Fruit fly (Drosophila melanogaster) whole organism, adult: ENCODE results near the gene sgl.

Experiments
- CG11617 ChIP-seq: fragments of 200-800 bp; sonication (Bioruptor generic); optimal IDR thresholded peaks from 2 replicates; lab custom pipeline; 2017; ENCODE audit warnings: mild to moderate bottlenecking, missing biosample characterization, missing genetic modification reagents, missing genetic modification characterization
- CG12768 ChIP-seq: fragments of 200-800 bp; sonication (Bioruptor generic); optimal IDR thresholded peaks from 2 replicates; lab custom pipeline; 2017; ENCODE audit warnings: missing biosample characterization, missing genetic modification characterization, mild to moderate bottlenecking, moderate library complexity, missing genetic modification reagents
- CG14711 ChIP-seq: fragments of 200-800 bp; sonication (Bioruptor generic); optimal IDR thresholded peaks from 2 replicates; lab custom pipeline; 2018; ENCODE audit warnings: missing biosample characterization, mild to moderate bottlenecking, missing genetic modification characterization, moderate library complexity
- CG1620 ChIP-seq: fragments of 200-800 bp; sonication (Bioruptor generic); optimal IDR thresholded peaks from 2 replicates; lab custom pipeline; 2016; ENCODE audit warnings: missing biosample characterization, missing genetic modification characterization
- CG33017 ChIP-seq: fragments of 200-800 bp; sonication (Bioruptor generic); optimal IDR thresholded peaks from 2 replicates; lab custom pipeline; 2018; ENCODE audit warnings: missing biosample characterization, mild to moderate bottlenecking, missing genetic modification characterization, moderate library complexity
- CG5204 ChIP-seq: fragments of 200-800 bp; sonication (Bioruptor generic); optimal IDR thresholded peaks from 2 replicates; lab custom pipeline; 2016; ENCODE audit warnings: missing biosample characterization, missing genetic modification characterization
- CG7045 ChIP-seq: fragments of 200-800 bp; sonication (Bioruptor generic); optimal IDR thresholded peaks from 2 replicates; lab custom pipeline; 2017; ENCODE audit warnings: missing biosample characterization, mild to moderate bottlenecking, missing genetic modification characterization
- CG7101 ChIP-seq: fragments of 200-800 bp; sonication (Bioruptor generic); optimal IDR thresholded peaks from 2 replicates; lab custom pipeline; 2018; ENCODE audit warnings: missing biosample characterization, mild to moderate bottlenecking, missing genetic modification characterization, moderate library complexity
- Clk ChIP-seq: fragments of 200-800 bp; sonication (Bioruptor generic); optimal IDR thresholded peaks from 2 replicates; lab custom pipeline; 2017; ENCODE audit warnings: missing biosample characterization, missing genetic modification characterization
- Crg-1 ChIP-seq: fragments of 200-800 bp; sonication (Bioruptor generic); optimal IDR thresholded peaks from 2 replicates; lab custom pipeline; 2016; ENCODE audit warnings: missing biosample characterization, missing genetic modification characterization
- Hr96 ChIP-seq: fragments of 200-800 bp; sonication (Bioruptor generic); optimal IDR thresholded peaks from 2 replicates; lab custom pipeline; 2016; ENCODE audit warnings: missing biosample characterization, missing genetic modification characterization
- Mnt ChIP-seq: fragments of 200-800 bp; sonication (Bioruptor generic); optimal IDR thresholded peaks from 2 replicates; lab custom pipeline; 2016; ENCODE audit warnings: missing biosample characterization, mild to moderate bottlenecking, missing genetic modification characterization
- bab1 ChIP-seq: fragments of 200-800 bp; sonication (Bioruptor generic); optimal IDR thresholded peaks from 3 replicates; lab custom pipeline; 2019; ENCODE audit warnings: missing biosample characterization, mild to moderate bottlenecking, missing genetic modification characterization, moderate library complexity
- cic ChIP-seq: fragments of 200-800 bp; sonication (Bioruptor generic); optimal IDR thresholded peaks from 2 replicates; lab custom pipeline; 2017; ENCODE audit warnings: missing biosample characterization, mild to moderate bottlenecking, missing genetic modification characterization, moderate library complexity
- cnc ChIP-seq, 2 experiments: fragments of >200 bp; optimal IDR thresholded peaks; 2 replicates each; lab custom pipeline; 2017
- kay ChIP-seq: fragments of 200-800 bp; sonication (Bioruptor generic); peaks from one replicate; lab custom pipeline; 2016; ENCODE audit warnings: missing biosample characterization, missing genetic modification characterization, borderline replicate concordance
- ovo ChIP-seq: fragments of 200-800 bp; sonication (Bioruptor generic); optimal IDR thresholded peaks from 2 replicates; lab custom pipeline; 2016; ENCODE audit warnings: missing biosample characterization, missing genetic modification characterization
- pad ChIP-seq: fragments of 200-800 bp; sonication (Bioruptor generic); optimal IDR thresholded peaks from 3 replicates; lab custom pipeline; 2017; ENCODE audit warnings: missing biosample characterization, missing genetic modification characterization, mild to moderate bottlenecking, moderate library complexity, missing genetic modification reagents
- tj ChIP-seq: fragments of 200-800 bp; sonication (Bioruptor generic); optimal IDR thresholded peaks from 3 replicates; lab custom pipeline; 2017; ENCODE audit warnings: missing biosample characterization, mild to moderate bottlenecking, missing genetic modification characterization, moderate library complexity
- toe ChIP-seq: fragments of 200-800 bp; sonication (Bioruptor generic); optimal IDR thresholded peaks from 2 replicates; lab custom pipeline; 2016; ENCODE audit warnings: missing biosample characterization, missing genetic modification characterization

The sgl gene

DNA sequence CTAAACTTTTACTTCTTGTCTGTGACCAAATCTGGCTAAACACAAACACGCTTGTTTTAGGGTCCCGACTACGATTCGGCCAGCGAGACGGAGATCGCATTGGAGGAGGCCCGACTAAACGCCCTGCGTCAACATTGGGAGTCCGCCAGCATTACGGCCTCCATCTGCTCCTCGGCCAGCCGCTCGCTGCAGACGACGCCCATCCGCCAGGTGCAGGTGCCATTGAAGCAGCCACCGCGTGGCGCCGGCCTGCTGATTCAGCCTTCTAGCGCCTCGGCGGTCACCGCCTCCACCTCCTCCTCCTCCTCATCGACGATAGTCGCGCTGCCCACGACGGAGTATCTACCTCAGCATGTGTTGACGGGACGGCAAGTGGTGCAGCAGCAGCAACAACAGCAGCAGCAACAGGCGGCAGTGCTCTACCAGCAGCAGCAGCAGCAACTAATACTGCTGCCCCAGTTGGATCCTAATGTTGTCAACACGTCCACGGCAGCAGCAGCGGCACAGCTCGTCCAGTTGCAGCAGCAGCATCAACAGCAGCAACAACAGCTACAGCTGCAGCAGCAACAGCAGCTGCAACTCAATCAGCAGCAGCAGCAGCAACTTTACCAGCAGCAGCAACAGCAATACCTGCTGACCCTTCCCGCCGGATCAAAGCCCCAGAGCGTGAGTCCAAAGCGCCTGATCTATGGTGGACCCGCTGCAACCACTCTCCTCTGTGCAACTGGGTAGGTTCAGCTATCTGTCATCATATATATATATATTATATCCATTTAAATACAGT lies 17.2 kb downstream of the sgl start:
- no peak for TF ChIP-seq CG7045 (GFP tag; lab: Kevin White, UChicago)
- no peak for TF ChIP-seq Clk

DNA sequence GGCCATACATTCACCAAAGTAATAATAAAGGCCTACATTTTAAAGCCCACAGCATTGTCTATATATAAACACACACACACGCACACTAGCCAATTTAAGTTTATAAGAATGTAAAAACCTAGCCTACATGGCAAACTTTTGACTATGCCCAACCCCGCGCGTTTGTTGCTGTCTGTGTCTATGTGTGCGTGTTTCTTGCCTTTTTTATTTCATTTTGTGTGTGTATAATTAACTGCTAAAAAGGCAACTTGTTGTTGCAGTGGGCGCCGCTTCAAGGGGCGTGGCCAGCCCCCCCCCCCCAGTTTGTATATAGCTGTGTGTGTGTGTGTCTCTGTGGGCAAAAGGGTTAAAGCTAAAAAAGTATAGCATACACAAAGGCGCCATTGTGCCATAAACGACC lies 19.2 kb downstream of the sgl start:
- TF ChIP-seq toe (GFP tag; lab: Kevin White, UChicago) (no peak), CG33017 (tag; lab: Kevin White, UChicago) (no peak), kay (no peak), ovo (GFP tag; lab: Kevin White, UChicago) (no peak), CG14711 (no peak)

DNA sequence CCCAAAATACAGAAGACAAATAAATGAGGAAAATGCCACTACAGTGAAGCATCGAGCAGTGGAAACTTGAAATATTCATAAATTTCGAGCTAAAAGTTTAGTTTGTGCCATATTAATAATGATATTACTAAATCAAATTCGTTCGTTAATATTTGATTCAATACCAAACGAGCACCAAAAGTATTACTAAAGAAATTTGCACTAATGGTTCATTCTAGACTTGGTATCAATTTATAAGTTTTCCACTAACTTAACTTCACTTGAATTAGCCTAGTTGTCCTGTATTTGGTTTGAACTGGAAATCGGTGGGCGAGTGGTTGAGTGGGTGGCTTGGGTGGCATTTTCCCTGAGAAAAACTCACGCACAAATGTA lies 20.6 kb downstream of the sgl start:
- no peak for TF ChIP-seq CG33017 (tag; lab: Kevin White, UChicago)
- no peak for TF ChIP-seq CG7045 (GFP tag; lab: Kevin White, UChicago)
- TF ChIP-seq CG1620 (GFP tag; lab: Kevin White, UChicago), result no peak
- TF ChIP-seq pad, result no peak
- no peak for TF ChIP-seq CG7101
- no peak for TF ChIP-seq CG14711
- no peak for TF ChIP-seq Clk
- TF ChIP-seq Hr96 (GFP tag; lab: Kevin White, UChicago), result no peak
- no peak for TF ChIP-seq bab1
- TF ChIP-seq toe (GFP tag; lab: Kevin White, UChicago), result no peak
- TF ChIP-seq cnc (optimal IDR thresholded peaks at IDR 0.05; lab: Kevin White, UChicago), result no peak
- TF ChIP-seq kay, result no peak
- TF ChIP-seq CG12768 (GFP tag; lab: Kevin White, UChicago), result no peak
- no peak for TF ChIP-seq cic
- TF ChIP-seq tj (GFP tag; lab: Kevin White, UChicago), result no peak
- TF ChIP-seq ovo (GFP tag; lab: Kevin White, UChicago), result no peak
- no peak for TF ChIP-seq Crg-1
- no peak for TF ChIP-seq Mnt
- no peak for TF ChIP-seq CG5204 (GFP tag; lab: Kevin White, UChicago)
- no peak for TF ChIP-seq CG11617

DNA sequence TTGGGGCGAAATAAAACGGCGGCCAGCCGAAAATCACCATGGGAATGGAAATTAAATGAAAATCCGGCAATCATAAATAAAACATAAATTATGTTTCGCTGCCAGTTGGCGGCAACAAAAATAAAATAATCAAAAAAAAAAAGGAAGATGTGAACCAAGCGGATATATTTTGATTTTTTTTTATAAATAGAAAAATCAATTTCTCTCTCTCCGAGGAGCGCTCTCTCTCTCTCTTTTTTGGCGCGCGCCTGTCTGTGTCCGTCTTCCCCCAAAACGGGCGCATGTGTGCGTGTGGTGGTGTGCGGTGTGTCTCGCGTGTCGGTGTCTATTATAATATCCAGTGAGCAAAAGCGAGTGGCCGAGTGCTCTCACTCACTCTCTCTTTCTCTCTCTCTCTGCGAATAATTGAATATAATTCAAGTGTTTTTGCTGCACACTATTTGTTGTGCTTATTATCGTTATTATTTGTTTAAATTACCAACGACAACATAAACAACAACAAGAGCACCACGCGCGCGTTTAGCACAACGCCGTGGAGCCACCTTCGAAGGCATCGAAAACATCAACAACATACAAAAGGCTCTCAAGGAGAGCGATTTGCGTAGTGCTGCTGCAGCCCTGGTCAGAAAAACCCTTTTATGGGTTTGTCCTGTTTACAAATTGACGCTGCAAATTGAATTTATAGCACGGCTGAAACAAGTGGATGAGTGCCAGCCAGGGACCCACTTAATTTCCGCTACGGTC lies 21.2 kb downstream of the sgl start:
- TF ChIP-seq Clk (no peak), bab1 (no peak), CG7101 (no peak), CG33017 (tag; lab: Kevin White, UChicago) (no peak), toe (GFP tag; lab: Kevin White, UChicago) (no peak), ovo (GFP tag; lab: Kevin White, UChicago) (no peak), CG14711 (no peak), Mnt (no peak), cic (no peak), Hr96 (GFP tag; lab: Kevin White, UChicago) (no peak), CG5204 (GFP tag; lab: Kevin White, UChicago) (no peak), CG1620 (GFP tag; lab: Kevin White, UChicago) (no peak), Crg-1 (no peak), CG11617 (no peak), cnc (optimal IDR thresholded peaks at IDR 0.05; lab: Kevin White, UChicago) (no peak), pad (no peak), CG12768 (GFP tag; lab: Kevin White, UChicago) (no peak), kay (no peak), CG7045 (GFP tag; lab: Kevin White, UChicago) (no peak)

DNA sequence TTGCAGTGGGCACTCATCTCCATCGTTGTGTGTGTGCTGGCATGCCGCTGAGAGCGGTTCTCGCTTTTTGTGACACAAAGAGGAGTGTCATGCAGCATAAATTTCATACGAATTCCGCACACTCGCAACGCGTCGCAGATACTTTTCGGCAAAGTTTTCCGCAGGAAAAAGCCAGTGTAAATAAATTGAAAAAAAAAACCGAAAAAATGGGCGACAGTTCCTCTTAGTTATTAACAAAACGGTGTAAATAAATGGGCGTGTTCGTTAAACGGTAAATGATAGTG lies 21.8 kb downstream of the sgl start, which contains the start of gene tow:
Gene tow, plus strand, starts transcription at position 26 of the 284 bp plus-strand sequence.
- TF ChIP-seq CG11617, result no peak
- no peak for TF ChIP-seq ovo (GFP tag; lab: Kevin White, UChicago)
- TF ChIP-seq kay, result no peak
- TF ChIP-seq Clk, result no peak
- no peak for TF ChIP-seq CG33017 (tag; lab: Kevin White, UChicago)
- no peak for TF ChIP-seq toe (GFP tag; lab: Kevin White, UChicago)
- no peak for TF ChIP-seq CG5204 (GFP tag; lab: Kevin White, UChicago)
- no peak for TF ChIP-seq Hr96 (GFP tag; lab: Kevin White, UChicago)
- TF ChIP-seq pad, result no peak
- no peak for TF ChIP-seq CG7045 (GFP tag; lab: Kevin White, UChicago)
- no peak for TF ChIP-seq Crg-1
- no peak for TF ChIP-seq CG1620 (GFP tag; lab: Kevin White, UChicago)
- TF ChIP-seq CG14711, result no peak
- TF ChIP-seq cic, result no peak
- TF ChIP-seq CG7101, result no peak

DNA sequence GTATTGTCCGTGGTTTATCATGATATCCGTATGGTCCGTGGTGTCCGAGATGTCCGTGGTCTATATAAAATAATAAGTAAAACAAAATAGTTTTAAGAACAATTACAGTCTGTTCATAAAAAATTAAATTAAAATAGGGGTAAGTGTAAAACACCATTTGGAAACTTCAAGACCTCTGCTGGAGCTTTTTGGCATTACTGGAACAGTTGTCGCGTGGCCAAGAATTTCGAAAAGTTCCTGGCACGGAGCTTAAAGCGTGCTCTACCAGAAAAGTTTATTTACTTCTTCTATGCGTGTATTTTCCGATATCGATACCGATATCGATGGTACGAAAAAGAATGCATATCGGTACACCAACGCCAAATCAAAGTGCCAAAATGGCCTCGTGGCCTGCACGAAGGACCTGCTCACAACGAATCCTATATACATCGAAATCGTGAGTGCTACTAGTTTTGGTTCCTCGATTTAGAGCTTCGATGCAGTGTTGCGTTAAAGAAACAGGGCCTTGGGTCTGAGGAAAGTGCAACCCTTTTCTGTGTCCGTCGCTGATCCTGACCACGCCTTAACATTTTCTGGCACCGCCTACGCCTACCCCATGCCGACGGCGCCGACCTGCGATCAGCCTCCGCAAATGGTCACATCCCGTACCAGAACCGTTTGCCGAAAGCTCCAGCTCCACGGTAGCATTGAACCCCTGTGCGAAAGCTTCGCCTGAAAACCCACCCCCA lies 22.3 kb downstream of the sgl start:
- TF ChIP-seq tj (GFP tag; lab: Kevin White, UChicago) (no peak), Clk (no peak), cnc (optimal IDR thresholded peaks at IDR 0.05; lab: Kevin White, UChicago) (no peak), Mnt (no peak), Hr96 (GFP tag; lab: Kevin White, UChicago) (peak; percentile 2), CG14711 (no peak), CG7101 (no peak)
